Fruit fly (Drosophila melanogaster) whole organism: ENCODE results near the gene gig.
A peak's percentile ranks its signal among the peaks of the same experiment; 100 is the strongest.

ENCODE experiments used
- CG8478 ChIP-seq: fragments of >200 bp; optimal IDR thresholded peaks from 2 replicates; lab custom pipeline; 2018; ENCODE audit warnings: inconsistent platforms
- Dll ChIP-seq: fragments of >200 bp; optimal IDR thresholded peaks from 2 replicates; lab custom pipeline; 2017
- EcR ChIP-seq, 2 experiments: fragments of >200 bp; optimal IDR thresholded peaks; 2 replicates each; lab custom pipeline; 2017; ENCODE audit warnings: missing biosample characterization in 2 of 2, missing genetic modification characterization in 2 of 2, missing genetic modification reagents in 2 of 2
- pan ChIP-seq: fragments of >200 bp; optimal IDR thresholded peaks from 2 replicates; lab custom pipeline; 2017
- psq ChIP-seq: fragments of >200 bp; optimal IDR thresholded peaks from 2 replicates; lab custom pipeline; 2017
- usp ChIP-seq: fragments of >200 bp; optimal IDR thresholded peaks from 2 replicates; lab custom pipeline; 2017; ENCODE audit warnings: missing biosample characterization, missing genetic modification characterization, mixed read lengths

The gig gene

DNA sequence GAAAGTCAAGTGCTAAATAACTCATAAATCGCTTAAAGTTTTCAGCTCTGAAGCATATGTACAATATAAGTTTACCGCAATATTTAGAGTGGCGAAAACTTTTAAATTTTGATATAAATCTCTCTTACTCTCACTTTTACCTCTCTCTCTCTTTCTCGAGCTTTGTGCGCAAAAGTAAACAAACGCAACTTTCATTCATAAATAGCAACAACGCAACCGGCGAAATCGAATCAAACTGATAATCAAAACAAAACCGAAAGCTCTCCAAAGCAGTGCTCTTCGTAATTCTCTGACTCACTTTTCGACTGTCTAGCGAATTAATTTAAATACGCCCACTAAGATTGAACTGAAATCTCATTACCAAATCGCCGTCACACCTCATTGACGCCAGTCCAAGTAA lies 56.9 kb downstream of the gig start:
- TF ChIP-seq CG8478 (lab: Kevin White, UChicago) (no peak), usp (GFP tag; lab: Kevin White, UChicago) (no peak), psq (lab: Kevin White, UChicago) (no peak), EcR (GFP tag; optimal IDR thresholded peaks at IDR 0.05; lab: Kevin White, UChicago) (no peak), pan (no peak), Dll (no peak)

dm6 chr3L:20186294-20187020 lies 57.5 kb downstream of the gig start:
- TF ChIP-seq usp (GFP tag; lab: Kevin White, UChicago) (no peak), psq (lab: Kevin White, UChicago) (no peak), Dll (no peak), CG8478 (lab: Kevin White, UChicago) (no peak), pan (no peak), EcR (GFP tag; optimal IDR thresholded peaks at IDR 0.05; lab: Kevin White, UChicago) (peak in 1 of 2 experiments; percentile 24)

dm6 chr3L:20187885-20188570 lies 59.0 kb downstream of the gig start, which contains the start of gene Ssk:
TSS of gene Ssk (plus strand) at chr3L:20188522.
- TF ChIP-seq pan (no peak), CG8478 (lab: Kevin White, UChicago) (no peak)
